Fruit fly (Drosophila melanogaster): ENCODE results near the gene CG31735.

Gene CG31735

DNA sequence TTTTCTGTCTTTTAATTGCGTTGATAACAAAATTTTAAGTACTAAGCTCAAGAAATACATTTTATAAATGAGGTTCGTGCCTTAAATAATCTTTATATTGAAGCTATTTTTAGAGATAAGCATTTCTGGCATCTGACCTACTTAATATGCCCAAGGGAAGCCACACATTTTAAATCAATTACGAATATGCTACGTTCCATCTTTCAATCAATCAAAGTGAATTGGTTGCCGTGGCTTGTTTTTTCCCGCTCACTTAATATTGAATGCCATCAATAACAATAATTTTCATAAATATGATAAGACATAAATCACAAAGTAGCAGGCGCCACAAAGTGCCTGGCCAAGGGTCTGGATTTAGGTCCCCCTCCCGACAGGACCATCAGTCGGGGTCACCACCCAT lies 40.9 kb downstream of the CG31735 start:
- no peak for TF ChIP-seq tj (GFP tag; optimal IDR thresholded peaks at IDR 0.05)
- no peak for TF ChIP-seq CG12768 (GFP tag; optimal IDR thresholded peaks at IDR 0.05)
- no peak for TF ChIP-seq toe (GFP tag; optimal IDR thresholded peaks at IDR 0.05)
- no peak for TF ChIP-seq CG11617 (GFP tag; optimal IDR thresholded peaks at IDR 0.05)
- TF ChIP-seq kay (GFP tag; ENCODE audit: borderline replicate concordance), result no peak
- TF ChIP-seq CG14711 (tag; optimal IDR thresholded peaks at IDR 0.05), result no peak
- no peak for TF ChIP-seq cnc (optimal IDR thresholded peaks at IDR 0.05)
- TF ChIP-seq Mnt (GFP tag; optimal IDR thresholded peaks at IDR 0.05), result no peak
- TF ChIP-seq Crg-1 (GFP tag; optimal IDR thresholded peaks at IDR 0.05), result no peak
- no peak for TF ChIP-seq Clk (GFP tag; optimal IDR thresholded peaks at IDR 0.05)
- no peak for TF ChIP-seq CG5204 (GFP tag; optimal IDR thresholded peaks at IDR 0.05)
- TF ChIP-seq Hr96 (GFP tag; optimal IDR thresholded peaks at IDR 0.05), result no peak

DNA sequence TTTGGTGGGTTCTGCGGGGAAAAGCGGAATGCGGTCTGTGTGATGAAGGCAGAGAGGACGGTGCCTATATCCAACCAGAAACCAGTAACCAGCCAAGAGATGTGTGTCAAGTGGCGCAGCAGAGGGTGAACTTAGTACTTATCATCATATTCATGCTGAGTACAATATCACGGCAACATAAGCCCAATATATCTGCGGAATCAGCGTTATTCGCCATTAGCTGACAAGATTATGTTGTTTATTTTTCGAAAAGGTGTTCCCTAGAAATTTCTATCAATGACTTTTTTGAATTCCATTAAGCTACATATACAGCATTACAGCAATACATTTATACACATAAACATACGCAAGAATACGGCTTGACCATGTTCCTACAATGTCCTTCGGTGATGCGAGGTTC lies 45.9 kb downstream of the CG31735 start, which contains the start of gene CG12448:
Gene CG12448, plus strand, starts transcription at position 301 of the 400 bp plus-strand sequence.
- no peak for TF ChIP-seq CG14711 (tag; optimal IDR thresholded peaks at IDR 0.05)
- TF ChIP-seq ovo (GFP tag; optimal IDR thresholded peaks at IDR 0.05), result no peak
- TF ChIP-seq Crg-1 (GFP tag; optimal IDR thresholded peaks at IDR 0.05), result no peak
- TF ChIP-seq CG7045 (GFP tag; optimal IDR thresholded peaks at IDR 0.05), result no peak
- TF ChIP-seq kay (GFP tag; ENCODE audit: borderline replicate concordance), result no peak
- TF ChIP-seq cic (GFP tag; optimal IDR thresholded peaks at IDR 0.05), result no peak
- TF ChIP-seq CG33017 (tag; optimal IDR thresholded peaks at IDR 0.05), result no peak
- no peak for TF ChIP-seq cnc (optimal IDR thresholded peaks at IDR 0.05)
- TF ChIP-seq CG7101 (tag; optimal IDR thresholded peaks at IDR 0.05), result no peak
